Fruit fly (Drosophila melanogaster) whole organism, pupa: Measurements from ENCODE around the gene CG14658.

Experiments used
- CG10348 ChIP-seq: fragments of 200-800 bp; sonication (Bioruptor generic); IDR thresholded peaks from 2 replicates; pipeline ENCODE4 v1.3.6; 2022; ENCODE audit warnings: missing biosample characterization, missing genetic modification characterization
- CG12605 ChIP-seq: fragments of 200-800 bp; sonication (Bioruptor generic); IDR thresholded peaks from 2 replicates; pipeline ENCODE4 v1.3.6; 2022; ENCODE audit warnings: missing biosample characterization, missing genetic modification characterization
- CG13204 ChIP-seq: fragments of 200-800 bp; sonication (Bioruptor generic); optimal IDR thresholded peaks from 2 replicates; lab custom pipeline; 2018; ENCODE audit warnings: missing biosample characterization, mild to moderate bottlenecking, missing genetic modification characterization, moderate library complexity
- CG14655 ChIP-seq: fragments of 200-800 bp; sonication (Bioruptor generic); optimal IDR thresholded peaks from 3 replicates; lab custom pipeline; 2017; ENCODE audit warnings: mild to moderate bottlenecking, missing biosample characterization, missing genetic modification reagents, missing genetic modification characterization
- CG15710 ChIP-seq: fragments of 200-800 bp; sonication (Bioruptor generic); optimal IDR thresholded peaks from 2 replicates; lab custom pipeline; 2018; ENCODE audit warnings: missing biosample characterization, mild to moderate bottlenecking, missing genetic modification characterization, moderate library complexity
- CG17806 ChIP-seq: fragments of 200-800 bp; sonication (Bioruptor generic); optimal IDR thresholded peaks from 2 replicates; lab custom pipeline; 2018; ENCODE audit warnings: missing biosample characterization, mild to moderate bottlenecking, missing genetic modification characterization, moderate library complexity
- CG32121 ChIP-seq: fragments of 200-800 bp; sonication (Bioruptor generic); IDR thresholded peaks from 2 replicates; pipeline ENCODE4 v1.3.6; 2022; ENCODE audit warnings: missing biosample characterization, missing genetic modification characterization
- CG34367 ChIP-seq: fragments of 200-800 bp; sonication (Bioruptor generic); optimal IDR thresholded peaks from 2 replicates; lab custom pipeline; 2018; ENCODE audit warnings: missing biosample characterization, mild to moderate bottlenecking, missing genetic modification characterization
- CG4496 ChIP-seq: fragments of 200-800 bp; sonication (Bioruptor generic); IDR thresholded peaks from 3 replicates; pipeline ENCODE4 v1.3.6; 2022; ENCODE audit warnings: missing biosample characterization, missing genetic modification characterization
- CG8159 ChIP-seq: fragments of 200-800 bp; sonication (Bioruptor generic); optimal IDR thresholded peaks from 3 replicates; lab custom pipeline; 2018; ENCODE audit warnings: missing biosample characterization, mild to moderate bottlenecking, missing genetic modification characterization, moderate library complexity
- CG8301 ChIP-seq: fragments of 200-800 bp; sonication (Bioruptor generic); optimal IDR thresholded peaks from 2 replicates; lab custom pipeline; 2018; ENCODE audit warnings: missing biosample characterization, mild to moderate bottlenecking, missing genetic modification characterization
- CG9948 ChIP-seq: fragments of 200-800 bp; sonication (Bioruptor generic); optimal IDR thresholded peaks from 2 replicates; lab custom pipeline; 2018; ENCODE audit warnings: missing biosample characterization, mild to moderate bottlenecking, missing genetic modification characterization, moderate library complexity
- D1 ChIP-seq: fragments of 200-800 bp; sonication (Bioruptor generic); optimal IDR thresholded peaks from 2 replicates; lab custom pipeline; 2018; ENCODE audit warnings: missing biosample characterization, mild to moderate bottlenecking, missing genetic modification characterization, moderate library complexity
- EcR ChIP-seq: fragments of 200-800 bp; sonication (Bioruptor generic); optimal IDR thresholded peaks from 3 replicates; lab custom pipeline; 2019; ENCODE audit warnings: missing biosample characterization, missing genetic modification characterization, mild to moderate bottlenecking, moderate library complexity, missing genetic modification reagents
- Ets98B ChIP-seq: fragments of 200-800 bp; sonication (Bioruptor generic); IDR thresholded peaks from 2 replicates; pipeline ENCODE4 v1.3.6; 2022; ENCODE audit warnings: missing biosample characterization, missing genetic modification characterization
- Pif1A ChIP-seq: fragments of 200-800 bp; sonication (Bioruptor generic); optimal IDR thresholded peaks from 3 replicates; lab custom pipeline; 2016; ENCODE audit warnings: missing biosample characterization, missing genetic modification characterization
- Pif1B ChIP-seq: fragments of 200-800 bp; sonication (Bioruptor generic); optimal IDR thresholded peaks from 3 replicates; lab custom pipeline; 2016; ENCODE audit warnings: missing biosample characterization, missing genetic modification characterization
- Snoo ChIP-seq: fragments of 200-800 bp; sonication (Bioruptor generic); optimal IDR thresholded peaks from 3 replicates; lab custom pipeline; 2017; ENCODE audit warnings: missing biosample characterization, mild to moderate bottlenecking, missing genetic modification characterization, inconsistent platforms
- fd96Ca ChIP-seq: fragments of 200-800 bp; sonication (Bioruptor generic); IDR thresholded peaks from 3 replicates; pipeline ENCODE4 v1.3.6; 2022; ENCODE audit warnings: missing biosample characterization, missing genetic modification characterization
- gl ChIP-seq: fragments of 200-800 bp; sonication (Bioruptor generic); optimal IDR thresholded peaks from 2 replicates; lab custom pipeline; 2018; ENCODE audit warnings: missing biosample characterization, mild to moderate bottlenecking, missing genetic modification characterization
- rn ChIP-seq: fragments of 200-800 bp; sonication (Bioruptor generic); IDR thresholded peaks from 2 replicates; pipeline ENCODE4 v1.3.6; 2022; ENCODE audit warnings: missing biosample characterization, missing genetic modification characterization

The CG14658 gene

DNA sequence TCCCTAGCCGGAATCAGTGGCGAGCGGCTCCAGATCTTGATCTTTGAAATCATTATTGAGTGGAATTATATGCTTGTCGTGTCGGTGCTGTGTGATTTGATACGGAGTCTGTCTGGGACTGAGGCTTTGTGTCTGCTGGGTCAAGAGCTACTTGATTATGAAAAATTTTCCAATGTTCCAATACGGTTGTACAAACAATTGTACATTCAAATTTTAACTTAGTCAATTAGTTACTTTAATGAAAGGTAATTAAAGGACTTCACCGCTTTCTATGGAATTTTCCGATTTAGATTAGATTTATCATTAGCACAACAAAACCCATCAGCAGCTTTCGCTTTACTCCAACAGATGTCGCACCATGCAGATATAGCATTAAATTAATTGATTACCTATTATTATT is at the start of gene CG14658:
Gene CG14658, minus strand, starts transcription at position 101 of the 400 bp plus-strand sequence.
- no peak for TF ChIP-seq CG10348
- no peak for TF ChIP-seq Pif1A (GFP tag; lab: Kevin White, UChicago)
- no peak for TF ChIP-seq CG8159 (tag; lab: Kevin White, UChicago)
- TF ChIP-seq rn (GFP tag; lab: Robert Waterston, UW): no peak
- TF ChIP-seq CG15710 (tag; lab: Kevin White, UChicago): no peak
- TF ChIP-seq Pif1B (GFP tag; lab: Kevin White, UChicago): no peak

DNA sequence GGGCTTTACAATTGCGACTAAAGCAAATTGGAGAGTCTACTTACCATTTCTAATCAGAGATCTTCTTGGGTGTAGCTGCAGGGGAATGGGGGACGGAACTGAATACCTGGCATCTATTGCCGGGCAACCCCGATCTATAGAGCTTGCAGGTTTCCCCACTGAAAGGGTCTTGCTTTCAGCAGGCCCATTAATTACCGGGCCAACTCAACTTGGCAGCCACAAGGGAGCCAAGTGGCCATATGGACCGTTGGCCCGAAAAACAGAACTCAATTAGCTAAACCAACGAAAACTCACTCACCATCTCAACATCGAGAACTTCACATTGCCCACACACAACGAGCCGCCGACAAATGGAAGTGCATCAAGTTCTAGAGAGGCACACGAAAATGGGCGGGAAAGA is 48.1 kb upstream of the CG14658 start, which contains the start of gene laf:
Gene laf, minus strand, starts transcription at position 101 of the 400 bp plus-strand sequence.
- TF ChIP-seq CG8301 (no peak), CG17806 (tag; lab: Kevin White, UChicago) (no peak), gl (no peak), fd96Ca (GFP tag; lab: Robert Waterston, UW) (no peak), CG14655 (GFP tag; lab: Kevin White, UChicago) (no peak), CG10348 (no peak), CG13204 (GFP tag; lab: Kevin White, UChicago) (no peak), CG8159 (tag; lab: Kevin White, UChicago) (no peak), D1 (tag; lab: Kevin White, UChicago) (no peak), Pif1A (GFP tag; lab: Kevin White, UChicago) (no peak), CG15710 (tag; lab: Kevin White, UChicago) (no peak), Snoo (tag; lab: Kevin White, UChicago) (no peak), rn (GFP tag; lab: Robert Waterston, UW) (no peak), Ets98B (no peak), Pif1B (GFP tag; lab: Kevin White, UChicago) (no peak), CG9948 (no peak), CG34367 (tag; lab: Kevin White, UChicago) (no peak), CG32121 (GFP tag; lab: Robert Waterston, UW) (no peak)

DNA sequence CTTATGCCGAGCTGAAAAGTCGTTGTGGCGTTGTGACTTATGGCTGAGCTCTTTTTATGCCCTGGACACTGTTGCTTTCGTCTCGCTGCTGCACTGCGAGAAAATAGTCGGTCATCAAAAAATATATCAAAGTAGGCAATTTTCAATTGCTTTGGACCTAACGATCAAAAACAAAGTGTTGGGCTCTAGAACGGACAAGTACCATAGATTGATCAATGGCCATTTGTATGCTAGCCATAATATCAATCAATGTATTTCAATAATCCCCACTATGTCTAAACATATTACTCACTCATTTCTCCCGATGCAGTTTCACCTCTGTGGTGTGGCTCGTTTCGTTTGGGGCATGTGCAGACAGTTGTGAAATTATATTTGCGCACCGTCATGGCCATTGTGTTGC is 43.4 kb upstream of the CG14658 start:
- TF ChIP-seq Pif1B (GFP tag; lab: Kevin White, UChicago): peak; percentile 17
- TF ChIP-seq CG12605 (GFP tag; lab: Robert Waterston, UW): no peak
- no peak for TF ChIP-seq rn (GFP tag; lab: Robert Waterston, UW)
- TF ChIP-seq Pif1A (GFP tag; lab: Kevin White, UChicago): peak; percentile 49
- peak; percentile 53 for TF ChIP-seq CG15710 (tag; lab: Kevin White, UChicago)
- TF ChIP-seq CG17806 (tag; lab: Kevin White, UChicago): peak; percentile 71
- TF ChIP-seq CG13204 (GFP tag; lab: Kevin White, UChicago): no peak
- TF ChIP-seq CG14655 (GFP tag; lab: Kevin White, UChicago): peak; percentile 55
- peak; percentile 30; the same call in 1 of the 3 replicates for TF ChIP-seq fd96Ca (GFP tag; lab: Robert Waterston, UW)
- no peak for TF ChIP-seq CG32121 (GFP tag; lab: Robert Waterston, UW)
- TF ChIP-seq Ets98B: no peak
- no peak for TF ChIP-seq EcR
- TF ChIP-seq CG10348: no peak
- TF ChIP-seq CG8301: peak; percentile 22
- TF ChIP-seq CG34367 (tag; lab: Kevin White, UChicago): peak; percentile 65
- peak; percentile 52 for TF ChIP-seq Snoo (tag; lab: Kevin White, UChicago)
- TF ChIP-seq CG4496: no peak
- TF ChIP-seq CG9948: peak; percentile 67
- TF ChIP-seq gl: peak; percentile 48
- TF ChIP-seq D1 (tag; lab: Kevin White, UChicago): no peak
- TF ChIP-seq CG8159 (tag; lab: Kevin White, UChicago): peak; percentile 71

DNA sequence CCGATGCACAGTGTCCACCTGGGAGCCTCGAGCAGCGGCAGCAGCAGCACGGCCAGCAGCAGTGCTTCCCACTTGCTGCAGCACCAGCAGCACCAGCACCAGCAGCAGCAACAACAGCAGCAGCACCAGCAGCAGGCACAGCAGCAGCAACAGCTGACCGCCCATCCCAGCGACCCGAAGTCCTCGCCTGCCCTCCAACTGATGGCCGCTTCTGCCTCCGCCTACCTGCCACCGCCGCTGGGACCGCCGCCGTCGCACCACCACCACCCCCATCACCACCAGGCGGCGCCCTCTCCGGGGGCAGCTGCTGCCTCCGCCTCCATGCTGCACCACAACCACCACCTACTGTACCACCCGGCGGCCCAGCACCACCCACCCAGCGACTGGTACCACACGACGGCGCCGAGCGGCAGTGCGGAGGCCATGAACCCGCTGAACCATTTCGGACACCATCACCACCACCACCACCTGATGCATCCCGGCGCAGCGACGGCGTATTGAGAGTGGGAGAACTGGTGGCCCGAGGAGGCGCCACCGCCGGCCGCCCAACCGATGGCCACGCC is 38.4 kb upstream of the CG14658 start:
- TF ChIP-seq Snoo (tag; lab: Kevin White, UChicago) (no peak), CG12605 (GFP tag; lab: Robert Waterston, UW) (no peak), CG8301 (no peak)

DNA sequence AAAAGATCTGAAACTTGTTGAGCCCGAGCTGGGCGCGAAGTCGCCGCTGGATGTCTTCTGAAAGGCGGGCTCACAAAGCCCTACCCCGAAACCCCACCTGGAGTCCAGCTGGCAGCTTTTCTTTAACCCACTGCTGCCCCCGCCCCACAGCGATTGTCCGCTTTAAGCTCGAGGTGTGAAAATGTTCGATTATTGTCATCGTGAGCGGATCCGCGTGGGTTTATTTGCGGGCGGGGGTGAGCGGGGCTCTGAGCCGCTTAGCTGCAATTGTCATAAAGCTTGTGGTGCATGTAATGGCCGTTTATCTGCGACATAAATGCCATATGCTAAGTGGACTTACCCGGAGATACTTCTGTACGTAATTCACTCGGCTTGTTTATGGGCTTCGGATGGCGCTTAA is 36.6 kb upstream of the CG14658 start:
- no peak for TF ChIP-seq EcR
- no peak for TF ChIP-seq Pif1A (GFP tag; lab: Kevin White, UChicago)
- no peak for TF ChIP-seq gl
- no peak for TF ChIP-seq Ets98B
- no peak for TF ChIP-seq CG14655 (GFP tag; lab: Kevin White, UChicago)

DNA sequence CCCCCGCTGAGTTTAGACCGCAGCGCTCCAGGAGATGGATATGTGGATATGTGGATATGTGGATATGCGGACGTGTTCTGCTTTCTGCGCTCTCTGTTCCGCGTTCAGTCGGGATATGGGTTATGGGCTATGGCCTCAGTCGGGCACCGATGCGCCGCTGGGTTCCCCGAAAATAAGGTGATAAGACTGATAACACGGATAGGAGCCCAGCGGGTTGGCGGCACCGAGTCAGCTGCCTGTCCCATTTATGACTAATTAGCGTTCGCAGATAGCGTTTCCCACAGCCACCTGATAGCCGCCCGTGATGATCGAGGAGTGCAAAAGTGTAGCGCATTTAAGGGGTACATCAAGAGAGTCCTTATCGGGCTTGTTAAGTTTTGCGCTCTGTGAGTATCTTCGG is 35.8 kb upstream of the CG14658 start:
- TF ChIP-seq Snoo (tag; lab: Kevin White, UChicago) (no peak), CG32121 (GFP tag; lab: Robert Waterston, UW) (no peak), CG15710 (tag; lab: Kevin White, UChicago) (no peak), CG34367 (tag; lab: Kevin White, UChicago) (no peak), fd96Ca (GFP tag; lab: Robert Waterston, UW) (no peak), Pif1B (GFP tag; lab: Kevin White, UChicago) (no peak), rn (GFP tag; lab: Robert Waterston, UW) (no peak), CG17806 (tag; lab: Kevin White, UChicago) (no peak), D1 (tag; lab: Kevin White, UChicago) (no peak), gl (no peak), CG8159 (tag; lab: Kevin White, UChicago) (no peak), EcR (no peak)
